Fruit fly (Drosophila melanogaster) whole organism, embryonic: ENCODE measurements around the gene CG14329.

Experiments
- ATbp ChIP-seq: fragments of 200-800 bp; sonication (Bioruptor generic); optimal IDR thresholded peaks from 2 replicates; lab custom pipeline; 2017; ENCODE audit warnings: missing biosample characterization, mild to moderate bottlenecking, missing genetic modification characterization, missing genetic modification reagents
- Aef1 ChIP-seq: fragments of 200-800 bp; sonication (Bioruptor generic); IDR thresholded peaks from 3 replicates; pipeline ENCODE4 v1.3.6; 2022; ENCODE audit warnings: missing biosample characterization, missing genetic modification characterization
- CG10366 ChIP-seq: fragments of 200-800 bp; sonication (Bioruptor generic); IDR thresholded peaks from 2 replicates; pipeline ENCODE4 v1.3.6; 2022; ENCODE audit warnings: missing biosample characterization, missing genetic modification characterization
- CG10462 ChIP-seq: fragments of 200-800 bp; sonication (Bioruptor generic); optimal IDR thresholded peaks from 2 replicates; lab custom pipeline; 2016; ENCODE audit warnings: missing biosample characterization, missing genetic modification characterization
- CG11085 ChIP-seq: fragments of 200-800 bp; sonication (Bioruptor generic); IDR thresholded peaks from 2 replicates; pipeline ENCODE4 v1.3.6; 2022; ENCODE audit warnings: missing biosample characterization, missing genetic modification characterization
- CG11247 ChIP-seq: fragments of 200-800 bp; sonication (Bioruptor generic); IDR thresholded peaks from 2 replicates; pipeline ENCODE4 v1.3.6; 2022; ENCODE audit warnings: missing biosample characterization, missing genetic modification characterization
- CG11456 ChIP-seq: fragments of 200-800 bp; sonication (Bioruptor generic); IDR thresholded peaks from 3 replicates; pipeline ENCODE4 v1.3.6; 2022; ENCODE audit warnings: missing biosample characterization, missing genetic modification characterization
- CG11560 ChIP-seq: fragments of 200-800 bp; sonication (Bioruptor generic); IDR thresholded peaks from 3 replicates; pipeline ENCODE4 v1.3.6; 2022; ENCODE audit warnings: missing biosample characterization, missing genetic modification characterization
- CG12391 ChIP-seq: fragments of 200-800 bp; sonication (Bioruptor generic); optimal IDR thresholded peaks from 3 replicates; lab custom pipeline; 2018; ENCODE audit warnings: missing biosample characterization, mild to moderate bottlenecking, missing genetic modification characterization, moderate library complexity
- CG13424 ChIP-seq: fragments of 200-800 bp; sonication (Bioruptor generic); optimal IDR thresholded peaks from 2 replicates; lab custom pipeline; 2019; ENCODE audit warnings: missing biosample characterization, mild to moderate bottlenecking, missing genetic modification characterization, moderate library complexity
- CG14860 ChIP-seq: fragments of 200-800 bp; sonication (Bioruptor generic); IDR thresholded peaks from 3 replicates; pipeline ENCODE4 v1.3.6; 2022; ENCODE audit warnings: missing biosample characterization, missing genetic modification characterization; ENCODE audit not compliant: partially characterized antibody
- CG15269 ChIP-seq: fragments of 200-800 bp; sonication (Bioruptor generic); optimal IDR thresholded peaks from 2 replicates; lab custom pipeline; 2018; ENCODE audit warnings: missing biosample characterization, mild to moderate bottlenecking, missing genetic modification characterization, moderate library complexity
- CG32532 ChIP-seq: fragments of 200-800 bp; sonication (Bioruptor generic); IDR thresholded peaks from 2 replicates; pipeline ENCODE4 v1.3.6; 2022; ENCODE audit warnings: missing biosample characterization, missing genetic modification characterization
- CG3407 ChIP-seq: fragments of 200-800 bp; sonication (Bioruptor generic); optimal IDR thresholded peaks from 2 replicates; lab custom pipeline; 2018; ENCODE audit warnings: missing biosample characterization, mild to moderate bottlenecking, missing genetic modification characterization
- CG3847 ChIP-seq: fragments of 200-800 bp; sonication (Bioruptor generic); IDR thresholded peaks from 2 replicates; pipeline ENCODE4 v1.3.6; 2022; ENCODE audit warnings: missing biosample characterization, missing genetic modification characterization
- CG4360 ChIP-seq: fragments of 200-800 bp; sonication (Bioruptor generic); IDR thresholded peaks from 2 replicates; pipeline ENCODE4 v1.3.6; 2022; ENCODE audit warnings: missing biosample characterization, missing genetic modification characterization
- CG6689 ChIP-seq: fragments of 200-800 bp; sonication (Bioruptor generic); IDR thresholded peaks from 2 replicates; pipeline ENCODE4 v1.3.6; 2022; ENCODE audit warnings: missing biosample characterization, missing genetic modification characterization
- CG8290 ChIP-seq, 3 experiments: fragments of 200-800 bp; sonication (Bioruptor generic); optimal IDR thresholded peaks; 2 replicates each; lab custom pipeline; 2016 to 2019; ENCODE audit warnings: missing biosample characterization in 3 of 3, missing genetic modification characterization in 3 of 3, mild to moderate bottlenecking in 2 of 3, moderate library complexity in 1 of 3
- CG9932 ChIP-seq: fragments of 200-800 bp; sonication (Bioruptor generic); IDR thresholded peaks from 2 replicates; pipeline ENCODE4 v1.3.6; 2022; ENCODE audit warnings: missing biosample characterization, missing genetic modification characterization
- CTCF ChIP-seq: fragments of 200-800 bp; sonication (Bioruptor generic); optimal IDR thresholded peaks from 2 replicates; lab custom pipeline; 2017; ENCODE audit warnings: missing biosample characterization, mild to moderate bottlenecking, missing genetic modification characterization, moderate library complexity
- Camta ChIP-seq: fragments of 200-800 bp; sonication (Bioruptor generic); optimal IDR thresholded peaks from 2 replicates; lab custom pipeline; 2016; ENCODE audit warnings: missing biosample characterization, missing genetic modification characterization
- Deaf1 ChIP-seq: fragments of 200-800 bp; optimal IDR thresholded peaks from 3 replicates; lab custom pipeline; 2019; ENCODE audit warnings: missing biosample characterization, mild to moderate bottlenecking, missing genetic modification characterization, moderate library complexity
- Dll ChIP-seq: fragments of 200-800 bp; sonication (Bioruptor generic); IDR thresholded peaks from 4 replicates; pipeline ENCODE4 v1.3.6; 2022; ENCODE audit warnings: missing biosample characterization, missing genetic modification characterization; ENCODE audit not compliant: partially characterized antibody
- Dp ChIP-seq: fragments of 200-800 bp; sonication (Bioruptor generic); optimal IDR thresholded peaks from 2 replicates; lab custom pipeline; 2018; ENCODE audit warnings: missing biosample characterization, mild to moderate bottlenecking, missing genetic modification characterization, moderate library complexity
- Hr51 ChIP-seq, 2 experiments: fragments of 200-800 bp; sonication (Bioruptor generic); optimal IDR thresholded peaks; 2 replicates in 1 of 2; 3 replicates in 1 of 2; lab custom pipeline; 2016 to 2018; ENCODE audit warnings: missing biosample characterization in 2 of 2, missing genetic modification characterization in 2 of 2, mild to moderate bottlenecking in 1 of 2, moderate library complexity in 1 of 2
- Med ChIP-seq: fragments of 200-800 bp; sonication (Bioruptor generic); peaks from one replicate; lab custom pipeline; 2016; ENCODE audit warnings: missing biosample characterization, missing genetic modification characterization, mild to moderate bottlenecking, inconsistent platforms, moderate library complexity
- Meics ChIP-seq: fragments of 200-800 bp; sonication (Bioruptor generic); optimal IDR thresholded peaks from 2 replicates; lab custom pipeline; 2017; ENCODE audit warnings: missing biosample characterization, mild to moderate bottlenecking, missing genetic modification characterization
- Nf-YB ChIP-seq: fragments of 200-800 bp; sonication (Bioruptor generic); optimal IDR thresholded peaks from 3 replicates; lab custom pipeline; 2019; ENCODE audit warnings: missing biosample characterization, mild to moderate bottlenecking, missing genetic modification characterization, moderate library complexity
- Scr ChIP-seq: fragments of 200-800 bp; sonication (Bioruptor generic); IDR thresholded peaks from 2 replicates; pipeline ENCODE4 v1.3.6; 2022; ENCODE audit warnings: missing biosample characterization, missing genetic modification characterization; ENCODE audit not compliant: partially characterized antibody
- YL-1 ChIP-seq: fragments of 200-800 bp; sonication (Bioruptor generic); optimal IDR thresholded peaks from 3 replicates; lab custom pipeline; 2017; ENCODE audit warnings: missing biosample characterization, mild to moderate bottlenecking, missing genetic modification characterization
- ac ChIP-seq: fragments of 200-800 bp; sonication (Bioruptor generic); optimal IDR thresholded peaks from 3 replicates; lab custom pipeline; 2017; ENCODE audit warnings: missing biosample characterization, mild to moderate bottlenecking, missing genetic modification characterization
- amos ChIP-seq: fragments of 200-800 bp; sonication (Bioruptor generic); IDR thresholded peaks from 2 replicates; pipeline ENCODE4 v1.3.6; 2022; ENCODE audit warnings: missing biosample characterization, missing genetic modification characterization; ENCODE audit not compliant: partially characterized antibody
- disco-r ChIP-seq: fragments of 200-800 bp; sonication (Bioruptor generic); optimal IDR thresholded peaks from 2 replicates; lab custom pipeline; 2016; ENCODE audit warnings: missing biosample characterization, missing genetic modification characterization
- gce ChIP-seq: fragments of 200-800 bp; sonication (Bioruptor generic); IDR thresholded peaks from 3 replicates; pipeline ENCODE4 v1.3.6; 2022; ENCODE audit warnings: missing biosample characterization, missing genetic modification characterization
- h ChIP-seq: fragments of >200 bp; optimal IDR thresholded peaks from 2 replicates; lab custom pipeline; 2017
- lilli ChIP-seq: fragments of 200-800 bp; sonication (Bioruptor generic); optimal IDR thresholded peaks from 3 replicates; lab custom pipeline; 2016; ENCODE audit warnings: missing biosample characterization, missing genetic modification characterization
- mld ChIP-seq: fragments of 200-800 bp; sonication (Bioruptor generic); IDR thresholded peaks from 3 replicates; pipeline ENCODE4 v1.3.6; 2022; ENCODE audit warnings: missing biosample characterization, missing genetic modification characterization; ENCODE audit not compliant: partially characterized antibody
- nmo ChIP-seq: fragments of 200-800 bp; sonication (Bioruptor generic); optimal IDR thresholded peaks from 2 replicates; lab custom pipeline; 2018; ENCODE audit warnings: missing biosample characterization, mild to moderate bottlenecking, missing genetic modification characterization, moderate library complexity
- pnt ChIP-seq: fragments of 200-800 bp; sonication (Bioruptor generic); optimal IDR thresholded peaks from 3 replicates; lab custom pipeline; 2016; ENCODE audit warnings: missing biosample characterization, missing genetic modification characterization
- row ChIP-seq: fragments of 200-800 bp; sonication (Bioruptor generic); IDR thresholded peaks from 3 replicates; pipeline ENCODE4 v1.3.6; 2022; ENCODE audit warnings: missing biosample characterization, missing genetic modification characterization
- sens ChIP-seq: fragments of 200-800 bp; sonication (Bioruptor generic); peaks from one replicate; lab custom pipeline; 2016; ENCODE audit warnings: missing biosample characterization, missing genetic modification characterization
- shn ChIP-seq: fragments of 200-800 bp; sonication (Bioruptor generic); optimal IDR thresholded peaks from 3 replicates; lab custom pipeline; 2016; ENCODE audit warnings: missing biosample characterization, missing genetic modification characterization
- sim ChIP-seq: fragments of 200-800 bp; sonication (Bioruptor generic); IDR thresholded peaks from 2 replicates; pipeline ENCODE4 v1.3.6; 2022; ENCODE audit warnings: missing biosample characterization, missing genetic modification characterization
- so ChIP-seq: fragments of 200-800 bp; sonication (Bioruptor generic); IDR thresholded peaks from 3 replicates; pipeline ENCODE4 v1.3.6; 2022; ENCODE audit warnings: missing biosample characterization, missing genetic modification characterization
- stwl ChIP-seq: fragments of 200-800 bp; sonication (Bioruptor generic); optimal IDR thresholded peaks from 3 replicates; lab custom pipeline; 2018; ENCODE audit warnings: missing biosample characterization, mild to moderate bottlenecking, missing genetic modification characterization, moderate library complexity
- trem ChIP-seq: fragments of 200-800 bp; optimal IDR thresholded peaks from 3 replicates; lab custom pipeline; 2019; ENCODE audit warnings: missing biosample characterization, mild to moderate bottlenecking, missing genetic modification characterization, moderate library complexity
- vnd ChIP-seq: fragments of 200-800 bp; sonication (Bioruptor generic); IDR thresholded peaks from 3 replicates; pipeline ENCODE4 v1.3.6; 2022; ENCODE audit warnings: missing biosample characterization, missing genetic modification characterization; ENCODE audit not compliant: partially characterized antibody
- vvl ChIP-seq: fragments of 200-800 bp; sonication (Bioruptor generic); IDR thresholded peaks from 2 replicates; pipeline ENCODE4 v1.3.6; 2022; ENCODE audit warnings: missing biosample characterization, missing genetic modification characterization

CG14329 gene

dm6 chr3R:17646102-17647050 lies 37.2 kb downstream of the CG14329 start (continued):
- TF ChIP-seq vnd (GFP tag; lab: Robert Waterston, UW) (peak; percentile 63; the same call in 2 of the 3 replicates), CG11560 (no peak), ac (GFP tag; lab: Kevin White, UChicago) (no peak), Camta (GFP tag; lab: Kevin White, UChicago) (no peak), h (lab: Kevin White, UChicago) (no peak), CG11247 (GFP tag; lab: Robert Waterston, UW) (no peak), Meics (no peak), CG3407 (GFP tag; lab: Kevin White, UChicago) (no peak), nmo (GFP tag; lab: Kevin White, UChicago) (no peak), CG10462 (no peak), CG13424 (tag; lab: Kevin White, UChicago) (no peak), Nf-YB (GFP tag; lab: Kevin White, UChicago) (no peak), CG6689 (GFP tag; lab: Robert Waterston, UW) (no peak), Deaf1 (tag; lab: Kevin White, UChicago) (no peak), Hr51 (GFP tag; optimal IDR thresholded peaks at IDR 0.05; lab: Kevin White, UChicago) (no peak), ATbp (GFP tag; lab: Kevin White, UChicago) (no peak), sim (GFP tag; lab: Robert Waterston, UW) (no peak), CG10366 (GFP tag; lab: Robert Waterston, UW) (no peak), so (no peak), gce (GFP tag; lab: Robert Waterston, UW) (no peak), mld (GFP tag; lab: Robert Waterston, UW) (peak; percentile 63; the same call in 2 of the 3 replicates), disco-r (GFP tag; lab: Kevin White, UChicago) (no peak)

dm6 chr3R:17647444-17647843 lies 38.3 kb downstream of the CG14329 start, which contains the start of gene CG14322:
CG14322 (plus strand) TSS chr3R:17647679.
- TF ChIP-seq shn (GFP tag; lab: Kevin White, UChicago) = no peak
- TF ChIP-seq amos = peak; percentile 24; the same call in 1 of the 2 replicates
- peak; percentile 30 for TF ChIP-seq CG12391 (tag; lab: Kevin White, UChicago)
- TF ChIP-seq CG32532 (GFP tag; lab: Robert Waterston, UW) = peak; percentile 44; the same call in 1 of the 2 replicates
- TF ChIP-seq CG9932 (GFP tag; lab: Robert Waterston, UW) = peak; percentile 65
- TF ChIP-seq Dll (GFP tag; lab: Robert Waterston, UW) = peak; percentile 45; the same call in 2 of the 4 replicates
- TF ChIP-seq row (GFP tag; lab: Robert Waterston, UW) = peak; percentile 76
- peak; percentile 86 for TF ChIP-seq Dp
- peak; percentile 19 for TF ChIP-seq lilli (GFP tag; lab: Kevin White, UChicago)
- TF ChIP-seq vvl = peak; percentile 45
- TF ChIP-seq CG3847 = peak; percentile 48
- peak; percentile 81 for TF ChIP-seq Med (GFP tag; lab: Kevin White, UChicago)
- TF ChIP-seq CG11085 (GFP tag; lab: Robert Waterston, UW) = no peak
- TF ChIP-seq CG13424 (tag; lab: Kevin White, UChicago) = peak; percentile 9
- TF ChIP-seq trem = peak; percentile 97
- peak; percentile 77 for TF ChIP-seq sens (GFP tag; lab: Kevin White, UChicago)
- no peak; the same call in 2 of the 3 replicates for TF ChIP-seq CG14860 (GFP tag; lab: Robert Waterston, UW)
- TF ChIP-seq YL-1 (GFP tag; lab: Kevin White, UChicago) = no peak
- no peak for TF ChIP-seq CG8290 (GFP tag; optimal IDR thresholded peaks at IDR 0.05; lab: Kevin White, UChicago)
- peak in 1 of 2 experiments; percentile 40 for TF ChIP-seq CG8290 (tag; optimal IDR thresholded peaks at IDR 0.05; lab: Kevin White, UChicago)
- no peak for TF ChIP-seq Aef1 (GFP tag; lab: Robert Waterston, UW)
- peak; percentile 77 for TF ChIP-seq stwl (tag; lab: Kevin White, UChicago)
- no peak for TF ChIP-seq CG10462
- no peak for TF ChIP-seq pnt
- no peak for TF ChIP-seq CG15269 (tag; lab: Kevin White, UChicago)
- TF ChIP-seq CG11456 (GFP tag; lab: Robert Waterston, UW) = 0 out of 3 replicates have a peak, but pooled peaks have one; percentile 55
- peak; percentile 28 for TF ChIP-seq CTCF
- no peak for TF ChIP-seq CG4360 (GFP tag; lab: Robert Waterston, UW)
- TF ChIP-seq Scr (GFP tag; lab: Robert Waterston, UW) = 0 out of 2 replicates have a peak, but pooled peaks have one; percentile 33
